Worm (Caenorhabditis elegans) whole organism, L4 larva: Measurements from ENCODE around the gene R09H3.3.

Experiments used
- egl-27 ChIP-seq: sonication (generic microtip); optimal IDR thresholded peaks from 3 replicates; lab custom pipeline; 2017; ENCODE audit warnings: missing biosample characterization, missing genetic modification reagents, missing genetic modification characterization
- snpc-4 ChIP-seq: fragments of 150-350 bp; optimal IDR thresholded peaks from 2 replicates; lab custom pipeline; 2014; ENCODE audit warnings: missing biosample characterization, missing genetic modification characterization

DNA sequence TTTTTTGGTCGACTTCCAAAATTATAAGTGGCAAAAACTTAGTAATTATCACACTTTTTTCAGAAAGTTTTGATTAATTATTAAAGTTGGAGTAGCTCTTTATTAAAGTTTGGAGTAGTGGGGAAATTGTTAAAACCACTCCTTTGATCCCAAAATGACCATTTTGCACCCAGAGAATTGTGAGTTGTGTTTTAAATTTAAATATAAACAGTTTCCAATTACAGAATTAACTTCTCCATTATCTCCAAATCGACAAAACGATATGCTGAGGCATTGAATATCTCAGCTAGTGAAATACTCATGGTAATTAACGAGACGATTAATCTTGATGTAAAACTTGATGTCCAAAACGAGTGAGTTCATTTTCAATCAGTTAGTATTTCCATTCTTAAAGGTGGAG, 40.8 kb downstream of the R09H3.3 start, which contains the start of gene fbxb-58:
- no peak for TF ChIP-seq egl-27
- TF ChIP-seq snpc-4 (tag; lab: Kevin White, UChicago) = no peak
